Worm (Caenorhabditis elegans): ENCODE measurements around the gene C34D10.1.
A peak's percentile ranks its signal among the peaks of the same experiment; 100 is the strongest.

The C34D10.1 gene

ce11 chrX:8021609-8022008 lies 7.7 kb upstream of the C34D10.1 start (continued):
- TF ChIP-seq lin-35 (GFP tag; optimal IDR thresholded peaks at IDR 0.05) (peak in 1 of 3 experiments; percentile 71), bed-2 (GFP tag; IDR thresholded peaks at IDR 0.05) (no peak), B0336.3 (GFP tag; IDR thresholded peaks at IDR 0.05) (peak; percentile 79), ztf-18 (tag; optimal IDR thresholded peaks at IDR 0.05) (peak; percentile 52), atf-7 (tag; optimal IDR thresholded peaks at IDR 0.05) (peak; percentile 43), repo-1 (tag; optimal IDR thresholded peaks at IDR 0.05) (no peak), egl-44 (GFP tag; IDR thresholded peaks at IDR 0.05) (no peak), madf-3 (GFP tag; IDR thresholded peaks at IDR 0.05) (no peak; the same call in 1 of the 2 replicates), rpc-1 (optimal IDR thresholded peaks at IDR 0.05) (no peak), rpc-1 (tag; optimal IDR thresholded peaks at IDR 0.05) (no peak), zfh-2 (GFP tag; conservative IDR thresholded peaks at IDR 0.05) (peak; percentile 93), lin-54 (GFP tag; optimal IDR thresholded peaks at IDR 0.05) (peak; percentile 12), ekl-4 (GFP tag; IDR thresholded peaks at IDR 0.05) (peak; percentile 61), ama-1 (optimal IDR thresholded peaks at IDR 0.05) (no peak), ama-1 (GFP tag; optimal IDR thresholded peaks at IDR 0.05) (no peak), ceh-100 (GFP tag; IDR thresholded peaks at IDR 0.05) (no peak), ets-4 (GFP tag; optimal IDR thresholded peaks at IDR 0.05) (peak; percentile 40), hlh-12 (tag; optimal IDR thresholded peaks at IDR 0.05) (no peak), ztf-3 (GFP tag; optimal IDR thresholded peaks at IDR 0.05) (no peak), gei-17 (GFP tag; optimal IDR thresholded peaks at IDR 0.05) (no peak), nfya-2 (GFP tag; IDR thresholded peaks at IDR 0.05) (no peak), attf-3 (GFP tag; conservative IDR thresholded peaks at IDR 0.05) (no peak), F39B2.1 (GFP tag; IDR thresholded peaks at IDR 0.05) (no peak), Y53G8AR.9 (GFP tag; conservative IDR thresholded peaks at IDR 0.05) (no peak), F57A8.1 (GFP tag; optimal IDR thresholded peaks at IDR 0.05) (no peak), lsy-27 (tag; optimal IDR thresholded peaks at IDR 0.05; ENCODE audit: borderline replicate concordance, insufficient read depth) (no peak), cebp-2 (GFP tag; IDR thresholded peaks at IDR 0.05) (no peak), ztf-26 (tag; optimal IDR thresholded peaks at IDR 0.05) (peak; percentile 7), F37B4.10 (GFP tag; IDR thresholded peaks at IDR 0.05) (no peak), Y56A3A.18 (GFP tag; IDR thresholded peaks at IDR 0.05) (no peak), attf-6 (GFP tag; IDR thresholded peaks at IDR 0.05) (no peak), ceh-27 (GFP tag; optimal IDR thresholded peaks at IDR 0.05) (peak; percentile 33), chd-7 (tag; optimal IDR thresholded peaks at IDR 0.05) (peak; percentile 82), madf-6 (GFP tag; IDR thresholded peaks at IDR 0.05) (no peak), die-1 (tag; optimal IDR thresholded peaks at IDR 0.05) (no peak), F33H1.4 (GFP tag; IDR thresholded peaks at IDR 0.05) (no peak), F55B11.4 (tag; optimal IDR thresholded peaks at IDR 0.05; ENCODE audit: borderline replicate concordance, insufficient read depth) (no peak), mxl-1 (tag; optimal IDR thresholded peaks at IDR 0.05) (no peak), tbp1 (GFP tag; optimal IDR thresholded peaks at IDR 0.05) (peak; percentile 12)

- peak; percentile 42 for TF ChIP-seq ets-4 (GFP tag; optimal IDR thresholded peaks at IDR 0.05)
- TF ChIP-seq atf-7 (tag; optimal IDR thresholded peaks at IDR 0.05) = peak; percentile 38
- TF ChIP-seq tbp1 (GFP tag; optimal IDR thresholded peaks at IDR 0.05) = peak; percentile 10
- no peak for TF ChIP-seq lin-35 (GFP tag; optimal IDR thresholded peaks at IDR 0.05)
- no peak for TF ChIP-seq snpc-1.3 (tag; optimal IDR thresholded peaks at IDR 0.05; ENCODE audit: insufficient read depth)
- 0 out of 2 replicates have a peak, but pooled peaks have one; percentile 35 for TF ChIP-seq dox-1 (GFP tag; IDR thresholded peaks at IDR 0.05)
- peak; percentile 42 for TF ChIP-seq nhr-90 (tag; optimal IDR thresholded peaks at IDR 0.05)
- TF ChIP-seq egl-44 (GFP tag; IDR thresholded peaks at IDR 0.05) = peak; percentile 38; the same call in 1 of the 2 replicates
- TF ChIP-seq K11D2.4 (GFP tag; IDR thresholded peaks at IDR 0.05) = no peak
- no peak for TF ChIP-seq F37B4.10 (GFP tag; IDR thresholded peaks at IDR 0.05)
- peak; percentile 73 for TF ChIP-seq nhr-80 (tag; optimal IDR thresholded peaks at IDR 0.05)
- no peak for TF ChIP-seq cebp-1 (GFP tag; IDR thresholded peaks at IDR 0.05)
- peak; percentile 59 for TF ChIP-seq cebp-1 (tag; optimal IDR thresholded peaks at IDR 0.05)
- TF ChIP-seq pbrm-1 (GFP tag; IDR thresholded peaks at IDR 0.05) = 0 out of 2 replicates have a peak, but pooled peaks have one; percentile 10
- TF ChIP-seq Y79H2A.3 (GFP tag; conservative IDR thresholded peaks at IDR 0.05) = no peak
- TF ChIP-seq pha-4 (tag; optimal IDR thresholded peaks at IDR 0.05) = peak; percentile 90
- 0 out of 2 replicates have a peak, but pooled peaks have one; percentile 5 for TF ChIP-seq Y95B8A.8 (GFP tag; IDR thresholded peaks at IDR 0.05)
- peak; percentile 19 for TF ChIP-seq lin-54 (GFP tag; optimal IDR thresholded peaks at IDR 0.05)
- peak; percentile 3 for TF ChIP-seq repo-1 (tag; optimal IDR thresholded peaks at IDR 0.05)
Measured at ce11 chrX:8022728-8023127, 6.6 kb upstream of the C34D10.1 start.

Data from whole organism, young adult.